Worm (Caenorhabditis elegans) whole organism, early embryonic: ENCODE measurements around the gene T22E5.6.

Experiments
- aly-1 ChIP-seq: sonication (generic microtip); optimal IDR thresholded peaks from 2 replicates; lab custom pipeline; 2016; ENCODE audit warnings: missing genetic modification characterization, missing compliant biosample characterization
- ama-1 ChIP-seq: fragments of 150-350 bp; optimal IDR thresholded peaks from 2 replicates; lab custom pipeline; 2014
- ceh-13 ChIP-seq: fragments of 200-800 bp; sonication (Bioruptor generic); optimal IDR thresholded peaks from 2 replicates; lab custom pipeline; 2018; ENCODE audit warnings: mild to moderate bottlenecking, missing genetic modification characterization, missing compliant biosample characterization
- ets-7 ChIP-seq: sonication (generic microtip); optimal IDR thresholded peaks from 2 replicates; lab custom pipeline; 2016; ENCODE audit warnings: missing genotype, missing genetic modification characterization, missing compliant biosample characterization
- hmbx-1 ChIP-seq: sonication (generic microtip); optimal IDR thresholded peaks from 2 replicates; lab custom pipeline; 2016; ENCODE audit warnings: mild to moderate bottlenecking, missing genetic modification characterization, missing compliant biosample characterization
- pes-1 ChIP-seq: fragments of 200-800 bp; sonication (Bioruptor generic); IDR thresholded peaks from 2 replicates; pipeline ENCODE4 v1.3.6; 2022; ENCODE audit warnings: missing genetic modification reagents, missing genetic modification characterization, missing compliant biosample characterization
- scrt-1 ChIP-seq: fragments of 200-800 bp; sonication (Bioruptor generic); IDR thresholded peaks from 2 replicates; pipeline ENCODE4 v1.3.6; 2022; ENCODE audit warnings: missing genetic modification characterization, missing compliant biosample characterization
- sea-1 ChIP-seq: fragments of 200-800 bp; sonication (Bioruptor generic); conservative IDR thresholded peaks from 2 replicates; pipeline ENCODE4 v1.3.6; 2022; ENCODE audit warnings: missing genetic modification characterization, missing compliant biosample characterization
- tbx-37 ChIP-seq: fragments of 200-800 bp; sonication (Bioruptor generic); conservative IDR thresholded peaks from 2 replicates; pipeline ENCODE4 v1.3.6; 2022; ENCODE audit warnings: missing genetic modification reagents, missing genetic modification characterization, missing compliant biosample characterization

DNA sequence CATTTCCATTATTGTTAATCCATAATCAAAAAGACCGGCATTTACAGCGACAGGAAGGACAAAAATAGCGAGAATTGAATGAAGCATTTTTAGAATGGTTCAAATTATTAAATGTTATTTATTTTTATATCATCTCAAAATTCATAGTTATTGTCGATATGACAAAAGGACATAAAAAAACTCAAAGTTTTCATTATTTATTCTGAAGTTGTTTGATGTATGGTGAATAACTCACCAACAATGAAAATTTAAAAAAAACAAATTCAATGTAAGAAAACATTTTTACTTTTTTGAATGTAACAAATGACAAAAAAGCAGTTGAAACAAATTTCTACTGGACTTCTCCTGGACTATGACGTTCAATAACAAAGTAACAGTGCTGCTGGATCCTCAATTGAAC lies 24.3 kb upstream of the T22E5.6 start, which contains the start of gene K10C2.14:
- TF ChIP-seq sea-1 (GFP tag; lab: Robert Waterston, UW) (no peak), ama-1 (lab: Kevin White, UChicago) (no peak), aly-1 (no peak), ets-7 (no peak), ceh-13 (GFP tag; lab: Kevin White, UChicago) (no peak), pes-1 (no peak), tbx-37 (GFP tag; lab: Robert Waterston, UW) (no peak), scrt-1 (GFP tag; lab: Robert Waterston, UW) (no peak), hmbx-1 (no peak)
